Worm (Caenorhabditis elegans) whole organism, young adult: ENCODE results near the gene T28F3.8.

Experiments used
- D2030.7 ChIP-seq: fragments of 200-800 bp; sonication (Bioruptor generic); IDR thresholded peaks from 2 replicates; pipeline ENCODE4 v1.3.6; 2022; ENCODE audit warnings: missing genetic modification reagents, missing genetic modification characterization, missing compliant biosample characterization
- F10E7.11 ChIP-seq: sonication (generic microtip); optimal IDR thresholded peaks from 2 replicates; lab custom pipeline; 2017; ENCODE audit warnings: mild to moderate bottlenecking, missing genetic modification characterization, moderate library complexity, missing compliant biosample characterization
- F37B4.10 ChIP-seq: fragments of 200-800 bp; sonication (Bioruptor generic); IDR thresholded peaks from 2 replicates; pipeline ENCODE4 v1.3.6; 2022; ENCODE audit warnings: missing genetic modification characterization, missing compliant biosample characterization
- F39B2.1 ChIP-seq: fragments of 200-800 bp; sonication (Bioruptor generic); IDR thresholded peaks from 2 replicates; pipeline ENCODE4 v1.3.6; 2022; ENCODE audit warnings: missing genetic modification reagents, missing genetic modification characterization, missing compliant biosample characterization
- F55B11.4 ChIP-seq: sonication (generic microtip); optimal IDR thresholded peaks from 2 replicates; lab custom pipeline; 2016; ENCODE audit warnings: missing compliant biosample characterization, missing genetic modification characterization, borderline replicate concordance; ENCODE audit not compliant: insufficient read depth
- F57A8.1 ChIP-seq: fragments of 200-800 bp; sonication (Bioruptor generic); optimal IDR thresholded peaks from 2 replicates; lab custom pipeline; 2018; ENCODE audit warnings: mild to moderate bottlenecking, missing genetic modification characterization, moderate library complexity, missing compliant biosample characterization
- K12H6.12 ChIP-seq: fragments of 200-800 bp; sonication (Bioruptor generic); optimal IDR thresholded peaks from 2 replicates; lab custom pipeline; 2018; ENCODE audit warnings: mild to moderate bottlenecking, missing genetic modification characterization, missing compliant biosample characterization
- Y53G8AR.9 ChIP-seq: fragments of 200-800 bp; sonication (Bioruptor generic); conservative IDR thresholded peaks from 2 replicates; pipeline ENCODE4 v1.3.6; 2022; ENCODE audit warnings: missing genetic modification reagents, missing genetic modification characterization, missing compliant biosample characterization
- Y56A3A.18 ChIP-seq: fragments of 200-800 bp; sonication (Bioruptor generic); IDR thresholded peaks from 2 replicates; pipeline ENCODE4 v1.3.6; 2022; ENCODE audit warnings: missing genetic modification reagents, missing genetic modification characterization, missing compliant biosample characterization
- Y79H2A.3 ChIP-seq: fragments of 200-800 bp; sonication (Bioruptor generic); conservative IDR thresholded peaks from 2 replicates; pipeline ENCODE4 v1.3.6; 2022; ENCODE audit warnings: missing genetic modification reagents, missing genetic modification characterization, missing compliant biosample characterization
- ama-1 ChIP-seq, 3 experiments: fragments of 150-350 bp in 1 of 3; sonication (generic microtip) in 2 of 3; optimal IDR thresholded peaks; 2 replicates each; lab custom pipeline; 2014 to 2018; ENCODE audit warnings: missing biosample characterization in 2 of 3, missing genetic modification characterization in 2 of 3, missing genetic modification reagents in 2 of 3
- attf-3 ChIP-seq: fragments of 200-800 bp; sonication (Bioruptor generic); conservative IDR thresholded peaks from 2 replicates; pipeline ENCODE4 v1.3.6; 2022; ENCODE audit warnings: missing genetic modification reagents, missing genetic modification characterization, missing compliant biosample characterization
- bed-2 ChIP-seq: fragments of 200-800 bp; sonication (Bioruptor generic); IDR thresholded peaks from 2 replicates; pipeline ENCODE4 v1.3.6; 2022; ENCODE audit warnings: missing genetic modification reagents, missing genetic modification characterization, missing compliant biosample characterization
- ceh-79 ChIP-seq: sonication (generic microtip); optimal IDR thresholded peaks from 2 replicates; lab custom pipeline; 2017; ENCODE audit warnings: mild to moderate bottlenecking, missing genetic modification characterization, missing compliant biosample characterization
- egl-18 ChIP-seq: fragments of 200-800 bp; sonication (Bioruptor generic); IDR thresholded peaks from 2 replicates; pipeline ENCODE4 v1.3.6; 2022; ENCODE audit warnings: missing genetic modification reagents, missing genetic modification characterization, missing compliant biosample characterization
- egl-44 ChIP-seq: fragments of 200-800 bp; sonication (Bioruptor generic); IDR thresholded peaks from 2 replicates; pipeline ENCODE4 v1.3.6; 2022; ENCODE audit warnings: missing genetic modification reagents, missing genetic modification characterization, missing compliant biosample characterization
- gei-17 ChIP-seq: fragments of 200-800 bp; sonication (Bioruptor generic); optimal IDR thresholded peaks from 2 replicates; lab custom pipeline; 2018; ENCODE audit warnings: mild to moderate bottlenecking, missing genetic modification characterization, missing compliant biosample characterization
- hmg-20 ChIP-seq: fragments of 200-800 bp; sonication (Bioruptor generic); IDR thresholded peaks from 2 replicates; pipeline ENCODE4 v1.3.6; 2022; ENCODE audit warnings: missing genetic modification reagents, missing genetic modification characterization, missing compliant biosample characterization
- hrde-1 ChIP-seq: sonication (generic microtip); optimal IDR thresholded peaks from 2 replicates; lab custom pipeline; 2016; ENCODE audit warnings: missing genetic modification characterization, mild to moderate bottlenecking, missing compliant biosample characterization, moderate library complexity, missing genotype, missing genetic modification reagents, borderline replicate concordance
- lag-1 ChIP-seq: fragments of 200-800 bp; sonication (Bioruptor generic); IDR thresholded peaks from 2 replicates; pipeline ENCODE4 v1.3.6; 2022; ENCODE audit warnings: missing genetic modification reagents, missing genetic modification characterization, missing compliant biosample characterization
- lsl-1 ChIP-seq: fragments of 200-800 bp; sonication (Bioruptor generic); optimal IDR thresholded peaks from 2 replicates; lab custom pipeline; 2018; ENCODE audit warnings: mild to moderate bottlenecking, missing genetic modification characterization, moderate library complexity, missing compliant biosample characterization
- madf-3 ChIP-seq: fragments of 200-800 bp; sonication (Bioruptor generic); IDR thresholded peaks from 2 replicates; pipeline ENCODE4 v1.3.6; 2022; ENCODE audit warnings: missing genetic modification reagents, missing genetic modification characterization, missing compliant biosample characterization
- madf-6 ChIP-seq: fragments of 200-800 bp; sonication (Bioruptor generic); IDR thresholded peaks from 2 replicates; pipeline ENCODE4 v1.3.6; 2022; ENCODE audit warnings: missing genetic modification reagents, missing genetic modification characterization, missing compliant biosample characterization
- madf-8 ChIP-seq: fragments of 200-800 bp; sonication (Bioruptor generic); conservative IDR thresholded peaks from 2 replicates; pipeline ENCODE4 v1.3.6; 2022; ENCODE audit warnings: missing genetic modification reagents, missing genetic modification characterization, missing compliant biosample characterization
- mcd-1 ChIP-seq: fragments of 200-800 bp; sonication (Bioruptor generic); IDR thresholded peaks from 2 replicates; pipeline ENCODE4 v1.3.6; 2022; ENCODE audit warnings: missing genetic modification reagents, missing genetic modification characterization, missing compliant biosample characterization
- mel-28 ChIP-seq: sonication (generic microtip); optimal IDR thresholded peaks from 2 replicates; lab custom pipeline; 2016; ENCODE audit warnings: borderline replicate concordance, mild to moderate bottlenecking, missing genetic modification characterization, missing compliant biosample characterization
- mxl-1 ChIP-seq: sonication (generic microtip); optimal IDR thresholded peaks from 2 replicates; lab custom pipeline; 2016; ENCODE audit warnings: missing genetic modification characterization, missing compliant biosample characterization
- nhr-120 ChIP-seq: fragments of 200-800 bp; sonication (Bioruptor generic); IDR thresholded peaks from 2 replicates; pipeline ENCODE4 v1.3.6; 2022; ENCODE audit warnings: missing genetic modification characterization, missing compliant biosample characterization
- nhr-179 ChIP-seq: sonication (generic microtip); optimal IDR thresholded peaks from 2 replicates; lab custom pipeline; 2016; ENCODE audit warnings: mild to moderate bottlenecking, missing genetic modification characterization, missing compliant biosample characterization
- rcor-1 ChIP-seq: fragments of 200-800 bp; sonication (Bioruptor generic); IDR thresholded peaks from 2 replicates; pipeline ENCODE4 v1.3.6; 2022; ENCODE audit warnings: missing genetic modification reagents, missing genetic modification characterization, missing compliant biosample characterization
- sea-2 ChIP-seq: fragments of 200-800 bp; sonication (Bioruptor generic); IDR thresholded peaks from 2 replicates; pipeline ENCODE4 v1.3.6; 2022; ENCODE audit warnings: missing genetic modification characterization, missing compliant biosample characterization
- unc-130 ChIP-seq: sonication (generic microtip); optimal IDR thresholded peaks from 2 replicates; lab custom pipeline; 2016; ENCODE audit warnings: missing genetic modification reagents, missing genetic modification characterization, missing compliant biosample characterization
- unc-62 ChIP-seq: fragments of 150-350 bp; optimal IDR thresholded peaks from 2 replicates; lab custom pipeline; 2014; ENCODE audit warnings: missing biosample characterization, missing genetic modification reagents, missing genetic modification characterization
- ztf-26 ChIP-seq: sonication (generic microtip); optimal IDR thresholded peaks from 2 replicates; lab custom pipeline; 2017; ENCODE audit warnings: missing genetic modification characterization, missing compliant biosample characterization
- ztf-3 ChIP-seq: fragments of 200-800 bp; sonication (Bioruptor generic); optimal IDR thresholded peaks from 2 replicates; lab custom pipeline; 2018; ENCODE audit warnings: mild to moderate bottlenecking, missing genetic modification characterization, missing compliant biosample characterization
- ztf-6 ChIP-seq: fragments of 200-800 bp; sonication (Bioruptor generic); IDR thresholded peaks from 2 replicates; pipeline ENCODE4 v1.3.6; 2022; ENCODE audit warnings: missing genetic modification reagents, missing genetic modification characterization, missing compliant biosample characterization

Gene T28F3.8

DNA sequence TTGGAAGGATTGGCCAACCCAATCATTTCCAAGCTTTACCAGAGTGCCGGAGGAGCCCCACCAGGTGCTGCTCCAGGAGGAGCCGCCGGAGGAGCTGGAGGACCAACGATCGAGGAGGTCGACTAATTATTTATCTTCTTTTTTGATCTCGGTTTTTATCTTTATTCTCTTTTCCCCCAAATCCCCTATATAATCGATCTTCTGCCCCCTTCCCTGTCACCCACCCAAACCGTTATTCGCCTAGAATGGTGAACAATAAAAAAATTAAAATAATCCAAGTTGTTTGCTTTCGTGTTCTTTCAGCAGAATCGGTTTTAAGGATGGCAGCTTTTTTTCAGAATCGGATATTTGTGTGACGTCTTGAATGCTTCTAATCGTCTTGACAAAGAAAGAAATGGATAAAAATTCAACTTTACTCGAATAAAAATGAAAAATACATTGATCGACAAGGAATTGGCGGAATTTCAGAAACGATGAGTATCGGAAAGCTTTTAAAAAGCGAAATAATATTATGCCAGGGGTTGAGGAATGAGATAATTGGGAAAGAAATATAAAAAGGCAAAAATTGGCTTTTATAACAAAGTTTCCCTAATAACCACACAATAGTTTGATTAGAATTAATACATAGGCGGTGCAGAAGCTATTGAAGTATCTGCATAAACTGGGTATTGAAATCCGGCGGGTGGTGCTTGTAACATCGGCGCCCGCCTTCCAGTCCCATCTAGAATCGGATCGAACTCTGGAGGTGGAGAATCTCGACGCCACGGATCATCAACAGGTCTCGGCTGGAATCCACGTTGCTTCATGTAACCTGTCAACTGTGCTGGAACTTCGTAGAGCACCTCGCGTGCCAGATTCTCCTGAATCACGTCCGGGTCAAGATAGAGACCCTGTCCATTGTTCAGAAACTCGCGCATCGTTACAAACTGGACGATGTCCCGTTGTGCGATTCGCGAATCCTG, 25.8 kb downstream of the T28F3.8 start (continued):
- TF ChIP-seq D2030.7 (GFP tag; lab: Robert Waterston, UW) (peak; percentile 82; the same call in 1 of the 2 replicates), F55B11.4 (tag; lab: Kevin White, UChicago) (no peak), madf-3 (GFP tag; lab: Robert Waterston, UW) (peak; percentile 92; the same call in 1 of the 2 replicates), F10E7.11 (tag; lab: Kevin White, UChicago) (peak; percentile 67), gei-17 (GFP tag; lab: Kevin White, UChicago) (peak; percentile 81), rcor-1 (GFP tag; lab: Robert Waterston, UW) (peak; percentile 84), unc-62 (GFP tag; lab: Kevin White, UChicago) (no peak), nhr-120 (GFP tag; lab: Robert Waterston, UW) (no peak), hmg-20 (GFP tag; lab: Robert Waterston, UW) (peak; percentile 52; the same call in 1 of the 2 replicates), bed-2 (no peak; the same call in 1 of the 2 replicates), madf-8 (GFP tag; lab: Robert Waterston, UW) (peak; percentile 23), ceh-79 (tag; lab: Kevin White, UChicago) (peak; percentile 82), lag-1 (GFP tag; lab: Robert Waterston, UW) (no peak), F39B2.1 (GFP tag; lab: Robert Waterston, UW) (peak; percentile 87), egl-44 (GFP tag; lab: Robert Waterston, UW) (peak; percentile 56; the same call in 1 of the 2 replicates), attf-3 (GFP tag; lab: Robert Waterston, UW) (no peak), ztf-3 (peak; percentile 71), hrde-1 (tag; lab: Kevin White, UChicago) (peak; percentile 60), K12H6.12 (tag; lab: Kevin White, UChicago) (peak; percentile 75), F57A8.1 (GFP tag; lab: Kevin White, UChicago) (no peak), lsl-1 (GFP tag; lab: Kevin White, UChicago) (peak; percentile 65), mel-28 (tag; lab: Kevin White, UChicago) (peak; percentile 49), Y79H2A.3 (GFP tag; lab: Robert Waterston, UW) (no peak), nhr-179 (tag; lab: Kevin White, UChicago) (no peak), F37B4.10 (GFP tag; lab: Robert Waterston, UW) (no peak), Y56A3A.18 (GFP tag; lab: Robert Waterston, UW) (peak; percentile 97), egl-18 (GFP tag; lab: Robert Waterston, UW) (no peak), ama-1 (optimal IDR thresholded peaks at IDR 0.05; lab: Kevin White, UChicago) (peak; percentile 99), ama-1 (GFP tag; optimal IDR thresholded peaks at IDR 0.05; lab: Kevin White, UChicago) (peak; percentile 89 to 95), ztf-6 (peak; percentile 27; the same call in 1 of the 2 replicates), mcd-1 (peak; percentile 63), madf-6 (GFP tag; lab: Robert Waterston, UW) (peak; percentile 76), unc-130 (peak; percentile 58), Y53G8AR.9 (GFP tag; lab: Robert Waterston, UW) (peak; percentile 97), mxl-1 (no peak), sea-2 (no peak), ztf-26 (tag; lab: Kevin White, UChicago) (peak; percentile 59)
- TF ChIP-seq, all 124 proteins: peak for 91
